Fruit fly (Drosophila melanogaster) whole organism, embryonic: ENCODE measurements around the gene Pex7.
A peak's percentile ranks its signal among the peaks of the same experiment; 100 is the strongest.

Experiments
- Bgb ChIP-seq: fragments of 200-800 bp; sonication (Bioruptor generic); IDR thresholded peaks from 2 replicates; pipeline ENCODE4 v1.3.6; 2022; ENCODE audit warnings: missing biosample characterization, missing genetic modification characterization; ENCODE audit not compliant: partially characterized antibody
- Bteb2 ChIP-seq: fragments of 200-800 bp; sonication (Bioruptor generic); optimal IDR thresholded peaks from 2 replicates; lab custom pipeline; 2016; ENCODE audit warnings: missing biosample characterization, missing genetic modification characterization
- CG10565 ChIP-seq: fragments of 200-800 bp; sonication (Bioruptor generic); optimal IDR thresholded peaks from 3 replicates; lab custom pipeline; 2016; ENCODE audit warnings: missing biosample characterization, mild to moderate bottlenecking, missing genetic modification characterization
- CG13287 ChIP-seq: fragments of 200-800 bp; sonication (Bioruptor generic); IDR thresholded peaks from 2 replicates; pipeline ENCODE4 v1.3.6; 2022; ENCODE audit warnings: missing biosample characterization, missing genetic modification characterization; ENCODE audit not compliant: partially characterized antibody
- CG14667 ChIP-seq: fragments of 200-800 bp; sonication (Bioruptor generic); IDR thresholded peaks from 2 replicates; pipeline ENCODE4 v1.3.6; 2022; ENCODE audit warnings: missing biosample characterization, missing genetic modification characterization
- CG14965 ChIP-seq: fragments of 200-800 bp; sonication (Bioruptor generic); optimal IDR thresholded peaks from 2 replicates; lab custom pipeline; 2016; ENCODE audit warnings: missing biosample characterization, missing genetic modification characterization, borderline replicate concordance
- CG1603 ChIP-seq: fragments of 200-800 bp; sonication (Bioruptor generic); optimal IDR thresholded peaks from 2 replicates; lab custom pipeline; 2019; ENCODE audit warnings: missing biosample characterization, mild to moderate bottlenecking, missing genetic modification characterization, moderate library complexity
- CG17829 ChIP-seq: fragments of 200-800 bp; optimal IDR thresholded peaks from 2 replicates; lab custom pipeline; 2019; ENCODE audit warnings: missing biosample characterization, mild to moderate bottlenecking, missing genetic modification characterization, moderate library complexity
- CG2712 ChIP-seq: fragments of 200-800 bp; optimal IDR thresholded peaks from 3 replicates; lab custom pipeline; 2019; ENCODE audit warnings: missing biosample characterization, mild to moderate bottlenecking, missing genetic modification characterization, moderate library complexity
- CG4854 ChIP-seq: fragments of 200-800 bp; sonication (Bioruptor generic); optimal IDR thresholded peaks from 2 replicates; lab custom pipeline; 2016; ENCODE audit warnings: missing biosample characterization, missing genetic modification characterization, inconsistent platforms
- CG6254 ChIP-seq: fragments of 200-800 bp; sonication (Bioruptor generic); optimal IDR thresholded peaks from 3 replicates; lab custom pipeline; 2017; ENCODE audit warnings: mild to moderate bottlenecking, missing biosample characterization, missing genetic modification reagents, missing genetic modification characterization
- CG6765 ChIP-seq: fragments of 200-800 bp; sonication (Bioruptor generic); optimal IDR thresholded peaks from 3 replicates; lab custom pipeline; 2017; ENCODE audit warnings: missing biosample characterization, mild to moderate bottlenecking, missing genetic modification characterization
- CG9932 ChIP-seq: fragments of 200-800 bp; sonication (Bioruptor generic); IDR thresholded peaks from 2 replicates; pipeline ENCODE4 v1.3.6; 2022; ENCODE audit warnings: missing biosample characterization, missing genetic modification characterization
- D19A ChIP-seq: fragments of 200-800 bp; optimal IDR thresholded peaks from 3 replicates; lab custom pipeline; 2019; ENCODE audit warnings: missing biosample characterization, mild to moderate bottlenecking, missing genetic modification characterization, moderate library complexity
- Doc2 ChIP-seq: fragments of 200-800 bp; sonication (Bioruptor generic); IDR thresholded peaks from 2 replicates; pipeline ENCODE4 v1.3.6; 2022; ENCODE audit warnings: missing biosample characterization, missing genetic modification characterization
- Elba2 ChIP-seq: fragments of 200-800 bp; sonication (Bioruptor generic); optimal IDR thresholded peaks from 3 replicates; lab custom pipeline; 2016; ENCODE audit warnings: missing biosample characterization, missing genetic modification characterization
- HmgD ChIP-seq: fragments of 200-800 bp; sonication (Bioruptor generic); optimal IDR thresholded peaks from 3 replicates; lab custom pipeline; 2016; ENCODE audit warnings: missing biosample characterization, missing genetic modification characterization
- MESR4 ChIP-seq: fragments of 200-800 bp; sonication (Bioruptor generic); optimal IDR thresholded peaks from 2 replicates; lab custom pipeline; 2018; ENCODE audit warnings: missing biosample characterization, mild to moderate bottlenecking, missing genetic modification characterization, moderate library complexity
- Rfx ChIP-seq: fragments of 200-800 bp; sonication (Bioruptor generic); IDR thresholded peaks from 2 replicates; pipeline ENCODE4 v1.3.6; 2022; ENCODE audit warnings: missing biosample characterization, missing genetic modification characterization
- Sox102F ChIP-seq: fragments of 200-800 bp; sonication (Bioruptor generic); optimal IDR thresholded peaks from 2 replicates; lab custom pipeline; 2018; ENCODE audit warnings: missing biosample characterization, mild to moderate bottlenecking, missing genetic modification characterization, moderate library complexity
- abd-A ChIP-seq: fragments of 200-800 bp; sonication (Bioruptor generic); optimal IDR thresholded peaks from 3 replicates; lab custom pipeline; 2019; ENCODE audit warnings: missing biosample characterization, mild to moderate bottlenecking, missing genetic modification characterization, moderate library complexity
- ap ChIP-seq: fragments of 200-800 bp; sonication (Bioruptor generic); IDR thresholded peaks from 2 replicates; pipeline ENCODE4 v1.3.6; 2022; ENCODE audit warnings: missing biosample characterization, missing genetic modification characterization
- ase ChIP-seq: fragments of 200-800 bp; sonication (Bioruptor generic); IDR thresholded peaks from 3 replicates; pipeline ENCODE4 v1.3.6; 2022; ENCODE audit warnings: missing biosample characterization, missing genetic modification characterization
- bsh ChIP-seq, 2 experiments: fragments of 200-800 bp; sonication (Bioruptor generic); optimal IDR thresholded peaks; 2 replicates each; lab custom pipeline; 2017 to 2018; ENCODE audit warnings: mild to moderate bottlenecking in 2 of 2, missing biosample characterization in 2 of 2, missing genetic modification characterization in 2 of 2, moderate library complexity in 1 of 2
- btn ChIP-seq: fragments of 200-800 bp; sonication (Bioruptor generic); optimal IDR thresholded peaks from 2 replicates; lab custom pipeline; 2016; ENCODE audit warnings: missing biosample characterization, missing genetic modification characterization
- caup ChIP-seq: fragments of 200-800 bp; sonication (Bioruptor generic); optimal IDR thresholded peaks from 3 replicates; lab custom pipeline; 2017; ENCODE audit warnings: missing biosample characterization, mild to moderate bottlenecking, missing genetic modification characterization, moderate library complexity; ENCODE audit not compliant: severe bottlenecking
- disco-r ChIP-seq: fragments of 200-800 bp; sonication (Bioruptor generic); optimal IDR thresholded peaks from 2 replicates; lab custom pipeline; 2016; ENCODE audit warnings: missing biosample characterization, missing genetic modification characterization
- dysf ChIP-seq: fragments of 200-800 bp; sonication (Bioruptor generic); IDR thresholded peaks from 3 replicates; pipeline ENCODE4 v1.3.6; 2022; ENCODE audit warnings: missing biosample characterization, missing genetic modification characterization
- ems ChIP-seq: fragments of 200-800 bp; sonication (Bioruptor generic); optimal IDR thresholded peaks from 3 replicates; lab custom pipeline; 2016; ENCODE audit warnings: missing biosample characterization, missing genetic modification characterization
- en ChIP-seq: fragments of 200-800 bp; sonication (Bioruptor generic); optimal IDR thresholded peaks from 2 replicates; lab custom pipeline; 2016; ENCODE audit warnings: missing biosample characterization, missing genetic modification characterization
- fd102C ChIP-seq: fragments of 200-800 bp; sonication (Bioruptor generic); optimal IDR thresholded peaks from 2 replicates; lab custom pipeline; 2018; ENCODE audit warnings: missing biosample characterization, mild to moderate bottlenecking, missing genetic modification characterization, moderate library complexity
- fd3F ChIP-seq: fragments of 200-800 bp; sonication (Bioruptor generic); optimal IDR thresholded peaks from 2 replicates; lab custom pipeline; 2018; ENCODE audit warnings: missing biosample characterization, mild to moderate bottlenecking, missing genetic modification characterization, moderate library complexity
- hb ChIP-seq: fragments of 200-800 bp; sonication (Bioruptor generic); IDR thresholded peaks from 3 replicates; pipeline ENCODE4 v1.3.6; 2022; ENCODE audit warnings: missing biosample characterization, missing genetic modification characterization; ENCODE audit not compliant: partially characterized antibody
- hbn ChIP-seq: fragments of 200-800 bp; sonication (Bioruptor generic); IDR thresholded peaks from 2 replicates; pipeline ENCODE4 v1.3.6; 2022; ENCODE audit warnings: missing biosample characterization, missing genetic modification characterization; ENCODE audit not compliant: partially characterized antibody
- lilli ChIP-seq: fragments of 200-800 bp; sonication (Bioruptor generic); optimal IDR thresholded peaks from 3 replicates; lab custom pipeline; 2016; ENCODE audit warnings: missing biosample characterization, missing genetic modification characterization
- nau ChIP-seq: fragments of 200-800 bp; sonication (Bioruptor generic); optimal IDR thresholded peaks from 3 replicates; lab custom pipeline; 2017; ENCODE audit warnings: missing biosample characterization, mild to moderate bottlenecking, missing genetic modification characterization, missing genetic modification reagents
- nmo ChIP-seq: fragments of 200-800 bp; sonication (Bioruptor generic); optimal IDR thresholded peaks from 2 replicates; lab custom pipeline; 2018; ENCODE audit warnings: missing biosample characterization, mild to moderate bottlenecking, missing genetic modification characterization, moderate library complexity
- p53 ChIP-seq: fragments of 200-800 bp; sonication (Bioruptor generic); optimal IDR thresholded peaks from 2 replicates; lab custom pipeline; 2016; ENCODE audit warnings: missing biosample characterization, missing genetic modification characterization
- peb ChIP-seq: fragments of 200-800 bp; sonication (Bioruptor generic); IDR thresholded peaks from 2 replicates; pipeline ENCODE4 v1.3.6; 2022; ENCODE audit warnings: missing biosample characterization, missing genetic modification characterization
- sd ChIP-seq: fragments of 200-800 bp; sonication (Bioruptor generic); optimal IDR thresholded peaks from 3 replicates; lab custom pipeline; 2018; ENCODE audit warnings: missing biosample characterization, mild to moderate bottlenecking, missing genetic modification characterization, moderate library complexity
- sisA ChIP-seq: fragments of 200-800 bp; sonication (Bioruptor generic); IDR thresholded peaks from 2 replicates; pipeline ENCODE4 v1.3.6; 2022; ENCODE audit warnings: missing biosample characterization, missing genetic modification characterization
- stwl ChIP-seq: fragments of 200-800 bp; sonication (Bioruptor generic); optimal IDR thresholded peaks from 3 replicates; lab custom pipeline; 2018; ENCODE audit warnings: missing biosample characterization, mild to moderate bottlenecking, missing genetic modification characterization, moderate library complexity
- sug ChIP-seq: fragments of 200-800 bp; optimal IDR thresholded peaks from 2 replicates; lab custom pipeline; 2019; ENCODE audit warnings: missing biosample characterization, mild to moderate bottlenecking, missing genetic modification characterization, moderate library complexity
- unc-4 ChIP-seq: fragments of 200-800 bp; sonication (Bioruptor generic); IDR thresholded peaks from 2 replicates; pipeline ENCODE4 v1.3.6; 2022; ENCODE audit warnings: missing biosample characterization, missing genetic modification characterization; ENCODE audit not compliant: partially characterized antibody
- vvl ChIP-seq: fragments of 200-800 bp; sonication (Bioruptor generic); IDR thresholded peaks from 2 replicates; pipeline ENCODE4 v1.3.6; 2022; ENCODE audit warnings: missing biosample characterization, missing genetic modification characterization
- wor ChIP-seq: fragments of 200-800 bp; sonication (Bioruptor generic); IDR thresholded peaks from 2 replicates; pipeline ENCODE4 v1.3.6; 2022; ENCODE audit warnings: missing biosample characterization, missing genetic modification characterization
- yki ChIP-seq: fragments of >200 bp; optimal IDR thresholded peaks from 3 replicates; lab custom pipeline; 2018
- zfh1 ChIP-seq: fragments of 200-800 bp; sonication (Bioruptor generic); IDR thresholded peaks from 3 replicates; pipeline ENCODE4 v1.3.6; 2022; ENCODE audit warnings: missing biosample characterization, missing genetic modification characterization

Pex7 gene

DNA sequence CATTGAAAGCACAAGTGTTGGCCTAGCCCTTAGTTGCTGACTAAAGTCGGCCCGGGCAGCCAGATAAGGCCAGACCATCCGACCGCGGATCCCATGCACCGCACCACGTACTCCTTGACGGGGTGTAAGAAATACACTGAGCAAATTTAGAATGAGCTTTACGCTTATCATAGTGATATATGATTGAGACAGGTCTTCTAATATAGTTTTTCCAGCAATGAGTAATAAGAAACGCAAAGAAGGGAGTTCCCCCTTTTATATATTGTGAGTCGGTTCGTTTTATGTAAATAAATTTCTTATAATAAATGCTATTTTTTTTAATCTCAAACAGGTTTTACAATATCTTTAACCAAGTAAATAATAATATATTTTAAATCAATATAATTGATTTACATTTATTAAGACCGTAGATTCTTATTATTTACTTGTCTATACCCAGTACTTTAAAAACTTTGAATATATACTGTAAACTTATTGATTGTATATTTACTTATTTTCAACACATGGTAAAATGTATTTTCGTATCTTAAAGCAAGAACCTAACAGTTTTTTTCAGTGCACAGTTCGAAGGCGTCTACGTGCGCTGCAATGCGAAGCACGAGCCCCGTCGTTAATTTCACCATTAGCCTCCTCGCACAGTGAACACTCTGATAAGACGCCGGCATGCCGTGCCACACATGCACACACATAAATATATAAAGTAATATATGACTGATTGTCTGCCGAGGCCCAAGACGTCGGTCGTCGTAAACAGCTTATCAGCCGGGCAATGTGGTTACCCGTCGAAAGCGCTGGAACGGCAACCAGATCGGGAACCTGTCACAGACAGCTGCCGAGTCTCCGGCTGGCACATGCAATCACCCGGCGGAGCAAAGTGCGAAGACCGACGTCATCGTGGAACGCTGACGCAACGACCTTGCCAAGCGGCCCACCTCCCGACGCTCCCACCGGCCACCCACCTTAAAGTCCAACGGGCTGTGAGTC is 45.2 kb downstream of the Pex7 start (continued):
- no peak for TF ChIP-seq p53 (GFP tag; lab: Kevin White, UChicago)
- TF ChIP-seq Bteb2 (GFP tag; lab: Kevin White, UChicago): no peak
- TF ChIP-seq Sox102F (GFP tag; lab: Kevin White, UChicago): peak; percentile 58
- TF ChIP-seq D19A (tag; lab: Kevin White, UChicago): peak; percentile 48
- TF ChIP-seq vvl (GFP tag; lab: Robert Waterston, UW): no peak
- TF ChIP-seq nmo: peak; percentile 71
- 0 out of 3 replicates have a peak, but pooled peaks have one; percentile 9 for TF ChIP-seq zfh1 (GFP tag; lab: Robert Waterston, UW)
- peak; percentile 60 for TF ChIP-seq CG2712 (tag; lab: Kevin White, UChicago)
- peak; percentile 4 to 15 for TF ChIP-seq bsh (GFP tag; optimal IDR thresholded peaks at IDR 0.05; lab: Kevin White, UChicago)
- no peak for TF ChIP-seq CG4854
- TF ChIP-seq en (GFP tag; lab: Kevin White, UChicago): no peak
- no peak for TF ChIP-seq abd-A (tag; lab: Kevin White, UChicago)
- TF ChIP-seq sug (tag; lab: Kevin White, UChicago): peak; percentile 80
- TF ChIP-seq CG6765 (GFP tag; lab: Kevin White, UChicago): no peak
- TF ChIP-seq CG9932 (GFP tag; lab: Robert Waterston, UW): 0 out of 2 replicates have a peak, but pooled peaks have one; percentile 25
- no peak for TF ChIP-seq hb (GFP tag; lab: Robert Waterston, UW)
- no peak for TF ChIP-seq ap (GFP tag; lab: Robert Waterston, UW)
- TF ChIP-seq fd102C (GFP tag; lab: Kevin White, UChicago): no peak
- TF ChIP-seq dysf (GFP tag; lab: Robert Waterston, UW): peak; percentile 51; the same call in 2 of the 3 replicates
- TF ChIP-seq CG10565 (GFP tag; lab: Kevin White, UChicago): no peak
- TF ChIP-seq lilli (GFP tag; lab: Kevin White, UChicago): no peak
- TF ChIP-seq CG14667 (GFP tag; lab: Robert Waterston, UW): no peak
- TF ChIP-seq CG17829 (tag; lab: Kevin White, UChicago): peak; percentile 33
- no peak for TF ChIP-seq Doc2 (GFP tag; lab: Robert Waterston, UW)
- TF ChIP-seq yki (lab: Kevin White, UChicago): no peak
- TF ChIP-seq HmgD (GFP tag; lab: Kevin White, UChicago): no peak
- no peak for TF ChIP-seq sisA
- no peak for TF ChIP-seq wor (GFP tag; lab: Robert Waterston, UW)
- TF ChIP-seq peb (GFP tag; lab: Robert Waterston, UW): no peak
- TF ChIP-seq CG13287 (GFP tag; lab: Robert Waterston, UW): no peak
- no peak for TF ChIP-seq CG1603
- TF ChIP-seq Elba2 (GFP tag; lab: Kevin White, UChicago): no peak
- TF ChIP-seq Bgb (GFP tag; lab: Robert Waterston, UW): no peak; the same call in 1 of the 2 replicates
- peak; percentile 76 for TF ChIP-seq sd (tag; lab: Kevin White, UChicago)
- no peak for TF ChIP-seq caup (GFP tag; lab: Kevin White, UChicago)
- TF ChIP-seq Rfx (GFP tag; lab: Robert Waterston, UW): peak; percentile 11; the same call in 1 of the 2 replicates
- no peak for TF ChIP-seq ase (GFP tag; lab: Robert Waterston, UW)
- TF ChIP-seq fd3F (GFP tag; lab: Kevin White, UChicago): no peak
- no peak for TF ChIP-seq nau (GFP tag; lab: Kevin White, UChicago)
- TF ChIP-seq unc-4: no peak
- TF ChIP-seq CG6254 (GFP tag; lab: Kevin White, UChicago): no peak
- no peak for TF ChIP-seq MESR4 (GFP tag; lab: Kevin White, UChicago)
- no peak for TF ChIP-seq disco-r (GFP tag; lab: Kevin White, UChicago)
- TF ChIP-seq hbn: no peak
- TF ChIP-seq stwl (tag; lab: Kevin White, UChicago): no peak
- TF ChIP-seq ems (GFP tag; lab: Kevin White, UChicago): no peak
- TF ChIP-seq CG14965 (GFP tag; lab: Kevin White, UChicago): no peak
- TF ChIP-seq btn (GFP tag; lab: Kevin White, UChicago): no peak
